Fruit fly (Drosophila melanogaster) whole organism, embryonic: ENCODE measurements around the gene Nlg4.

ENCODE experiments used
- Asciz ChIP-seq: fragments of 200-800 bp; sonication (Bioruptor generic); optimal IDR thresholded peaks from 2 replicates; lab custom pipeline; 2017; ENCODE audit warnings: missing biosample characterization, mild to moderate bottlenecking, missing genetic modification characterization, missing genetic modification reagents
- Atf3 ChIP-seq: fragments of 200-800 bp; sonication (Bioruptor generic); optimal IDR thresholded peaks from 3 replicates; lab custom pipeline; 2016; ENCODE audit warnings: missing biosample characterization, missing genetic modification characterization
- BEAF-32 ChIP-seq: fragments of 200-800 bp; sonication (Bioruptor generic); optimal IDR thresholded peaks from 3 replicates; lab custom pipeline; 2017; ENCODE audit warnings: missing biosample characterization, missing genetic modification characterization, mild to moderate bottlenecking, moderate library complexity, missing genetic modification reagents
- Blimp-1 ChIP-seq: fragments of 200-800 bp; sonication (Bioruptor generic); optimal IDR thresholded peaks from 3 replicates; lab custom pipeline; 2018; ENCODE audit warnings: missing biosample characterization, missing genetic modification characterization, mild to moderate bottlenecking, moderate library complexity, missing genetic modification reagents
- CG10979 ChIP-seq: fragments of 200-800 bp; sonication (Bioruptor generic); optimal IDR thresholded peaks from 2 replicates; lab custom pipeline; 2018; ENCODE audit warnings: missing biosample characterization, mild to moderate bottlenecking, missing genetic modification characterization, moderate library complexity
- CG11696 ChIP-seq: fragments of 200-800 bp; sonication (Bioruptor generic); IDR thresholded peaks from 2 replicates; pipeline ENCODE4 v1.3.6; 2022; ENCODE audit warnings: missing biosample characterization, missing genetic modification characterization
- CG1529 ChIP-seq: fragments of 200-800 bp; sonication (Bioruptor generic); optimal IDR thresholded peaks from 3 replicates; lab custom pipeline; 2018; ENCODE audit warnings: missing biosample characterization, missing genetic modification characterization
- CG18262 ChIP-seq: fragments of 200-800 bp; optimal IDR thresholded peaks from 3 replicates; lab custom pipeline; 2019; ENCODE audit warnings: missing biosample characterization, mild to moderate bottlenecking, missing genetic modification characterization, moderate library complexity
- CG1832 ChIP-seq: fragments of 200-800 bp; sonication (Bioruptor generic); optimal IDR thresholded peaks from 2 replicates; lab custom pipeline; 2017; ENCODE audit warnings: missing biosample characterization, mild to moderate bottlenecking, missing genetic modification characterization, inconsistent platforms
- CG2712 ChIP-seq: fragments of 200-800 bp; optimal IDR thresholded peaks from 3 replicates; lab custom pipeline; 2019; ENCODE audit warnings: missing biosample characterization, mild to moderate bottlenecking, missing genetic modification characterization, moderate library complexity
- CG31441 ChIP-seq: fragments of 200-800 bp; sonication (Bioruptor generic); IDR thresholded peaks from 2 replicates; pipeline ENCODE4 v1.3.6; 2022; ENCODE audit warnings: missing biosample characterization, missing genetic modification characterization
- CG3995 ChIP-seq: fragments of 200-800 bp; sonication (Bioruptor generic); optimal IDR thresholded peaks from 3 replicates; lab custom pipeline; 2016; ENCODE audit warnings: missing biosample characterization, missing genetic modification characterization
- CG7987 ChIP-seq: fragments of 200-800 bp; sonication (Bioruptor generic); optimal IDR thresholded peaks from 2 replicates; lab custom pipeline; 2018; ENCODE audit warnings: missing biosample characterization, mild to moderate bottlenecking, missing genetic modification characterization, moderate library complexity
- CTCF ChIP-seq: fragments of 200-800 bp; sonication (Bioruptor generic); optimal IDR thresholded peaks from 2 replicates; lab custom pipeline; 2017; ENCODE audit warnings: missing biosample characterization, mild to moderate bottlenecking, missing genetic modification characterization, moderate library complexity
- CkIIα-i1 ChIP-seq: fragments of 200-800 bp; sonication (Bioruptor generic); IDR thresholded peaks from 2 replicates; pipeline ENCODE4 v1.3.6; 2022; ENCODE audit warnings: missing biosample characterization, missing genetic modification characterization
- Dek ChIP-seq: fragments of 200-800 bp; sonication (Bioruptor generic); optimal IDR thresholded peaks from 3 replicates; lab custom pipeline; 2019; ENCODE audit warnings: missing biosample characterization, mild to moderate bottlenecking, missing genetic modification characterization, moderate library complexity
- Doc3 ChIP-seq: fragments of 200-800 bp; sonication (Bioruptor generic); IDR thresholded peaks from 3 replicates; pipeline ENCODE4 v1.3.6; 2022; ENCODE audit warnings: missing biosample characterization, missing genetic modification characterization; ENCODE audit not compliant: partially characterized antibody
- Drgx ChIP-seq: fragments of 200-800 bp; sonication (Bioruptor generic); IDR thresholded peaks from 2 replicates; pipeline ENCODE4 v1.3.6; 2022; ENCODE audit warnings: missing biosample characterization, missing genetic modification characterization
- E2f2 ChIP-seq: fragments of 200-800 bp; sonication (Bioruptor generic); IDR thresholded peaks from 2 replicates; pipeline ENCODE4 v1.3.6; 2022; ENCODE audit warnings: missing biosample characterization, missing genetic modification characterization
- Spps ChIP-seq: fragments of 200-800 bp; sonication (Bioruptor generic); optimal IDR thresholded peaks from 2 replicates; lab custom pipeline; 2018; ENCODE audit warnings: missing biosample characterization, mild to moderate bottlenecking, missing genetic modification characterization
- TFAM ChIP-seq: fragments of 200-800 bp; sonication (Bioruptor generic); optimal IDR thresholded peaks from 2 replicates; lab custom pipeline; 2017; ENCODE audit warnings: missing biosample characterization, missing genetic modification characterization, inconsistent platforms
- Trl ChIP-seq, 3 experiments: fragments of >200 bp in 2 of 3; fragments of 200-800 bp in 1 of 3; sonication (Bioruptor generic) in 1 of 3; optimal IDR thresholded peaks; 2 replicates in 1 of 3; 3 replicates in 2 of 3; lab custom pipeline; 2016 to 2017; ENCODE audit warnings: missing biosample characterization in 1 of 3, missing genetic modification characterization in 1 of 3
- Xrp1 ChIP-seq: fragments of 200-800 bp; sonication (Bioruptor generic); IDR thresholded peaks from 2 replicates; pipeline ENCODE4 v1.3.6; 2022; ENCODE audit warnings: missing biosample characterization, missing genetic modification characterization
- ara ChIP-seq: fragments of 200-800 bp; sonication (Bioruptor generic); IDR thresholded peaks from 2 replicates; pipeline ENCODE4 v1.3.6; 2022; ENCODE audit warnings: missing biosample characterization, missing genetic modification characterization
- ase ChIP-seq: fragments of 200-800 bp; sonication (Bioruptor generic); IDR thresholded peaks from 3 replicates; pipeline ENCODE4 v1.3.6; 2022; ENCODE audit warnings: missing biosample characterization, missing genetic modification characterization
- bcd ChIP-seq: fragments of 200-800 bp; sonication (Bioruptor generic); optimal IDR thresholded peaks from 2 replicates; lab custom pipeline; 2017; ENCODE audit warnings: missing biosample characterization, mild to moderate bottlenecking, missing genetic modification characterization
- bsh ChIP-seq, 2 experiments: fragments of 200-800 bp; sonication (Bioruptor generic); optimal IDR thresholded peaks; 2 replicates each; lab custom pipeline; 2017 to 2018; ENCODE audit warnings: mild to moderate bottlenecking in 2 of 2, missing biosample characterization in 2 of 2, missing genetic modification characterization in 2 of 2, moderate library complexity in 1 of 2
- cg ChIP-seq: fragments of 200-800 bp; sonication (Bioruptor generic); optimal IDR thresholded peaks from 3 replicates; lab custom pipeline; 2019; ENCODE audit warnings: missing biosample characterization, mild to moderate bottlenecking, missing genetic modification characterization, moderate library complexity
- corto ChIP-seq: fragments of 200-800 bp; sonication (Bioruptor generic); optimal IDR thresholded peaks from 2 replicates; lab custom pipeline; 2016; ENCODE audit warnings: missing biosample characterization, mild to moderate bottlenecking, missing genetic modification characterization, moderate library complexity
- crol ChIP-seq: fragments of 200-800 bp; sonication (Bioruptor generic); IDR thresholded peaks from 2 replicates; pipeline ENCODE4 v1.3.6; 2022; ENCODE audit warnings: missing biosample characterization, missing genetic modification characterization
- dati ChIP-seq: fragments of 200-800 bp; sonication (Bioruptor generic); IDR thresholded peaks from 2 replicates; pipeline ENCODE4 v1.3.6; 2022; ENCODE audit warnings: missing biosample characterization, missing genetic modification characterization
- dmrt11E ChIP-seq: fragments of 200-800 bp; sonication (Bioruptor generic); optimal IDR thresholded peaks from 3 replicates; lab custom pipeline; 2018; ENCODE audit warnings: missing biosample characterization, mild to moderate bottlenecking, missing genetic modification characterization, moderate library complexity
- gem ChIP-seq: fragments of 200-800 bp; sonication (Bioruptor generic); optimal IDR thresholded peaks from 2 replicates; lab custom pipeline; 2019; ENCODE audit warnings: missing biosample characterization, mild to moderate bottlenecking, missing genetic modification characterization, moderate library complexity
- jumu ChIP-seq: fragments of 200-800 bp; sonication (Bioruptor generic); optimal IDR thresholded peaks from 3 replicates; lab custom pipeline; 2016; ENCODE audit warnings: missing biosample characterization, missing genetic modification characterization
- lbe ChIP-seq: fragments of 200-800 bp; sonication (Bioruptor generic); optimal IDR thresholded peaks from 2 replicates; lab custom pipeline; 2016; ENCODE audit warnings: missing biosample characterization, mild to moderate bottlenecking, missing genetic modification characterization
- lola ChIP-seq, 3 experiments: fragments of >200 bp in 2 of 3; fragments of 200-800 bp in 1 of 3; sonication (Bioruptor generic) in 1 of 3; optimal IDR thresholded peaks; 2 replicates each; lab custom pipeline; 2017 to 2019; ENCODE audit warnings: missing biosample characterization in 3 of 3, missing genetic modification characterization in 3 of 3, mild to moderate bottlenecking in 1 of 3, moderate library complexity in 1 of 3
- mam ChIP-seq: fragments of 200-800 bp; sonication (Bioruptor generic); optimal IDR thresholded peaks from 3 replicates; lab custom pipeline; 2016; ENCODE audit warnings: missing biosample characterization, missing genetic modification characterization
- peb ChIP-seq: fragments of 200-800 bp; sonication (Bioruptor generic); IDR thresholded peaks from 2 replicates; pipeline ENCODE4 v1.3.6; 2022; ENCODE audit warnings: missing biosample characterization, missing genetic modification characterization
- sens ChIP-seq: fragments of 200-800 bp; sonication (Bioruptor generic); peaks from one replicate; lab custom pipeline; 2016; ENCODE audit warnings: missing biosample characterization, missing genetic modification characterization
- sim ChIP-seq: fragments of 200-800 bp; sonication (Bioruptor generic); IDR thresholded peaks from 2 replicates; pipeline ENCODE4 v1.3.6; 2022; ENCODE audit warnings: missing biosample characterization, missing genetic modification characterization
- tna ChIP-seq: fragments of 200-800 bp; sonication (Bioruptor generic); IDR thresholded peaks from 2 replicates; pipeline ENCODE4 v1.3.6; 2022; ENCODE audit warnings: missing biosample characterization, missing genetic modification characterization; ENCODE audit not compliant: partially characterized antibody
- z ChIP-seq: fragments of 200-800 bp; sonication (Bioruptor generic); IDR thresholded peaks from 3 replicates; pipeline ENCODE4 v1.3.6; 2022; ENCODE audit warnings: missing biosample characterization, missing genetic modification characterization

The Nlg4 gene

dm6 chr3R:20283531-20284139 lies 79.0 kb downstream of the Nlg4 start:
- no peak for TF ChIP-seq Spps (tag; lab: Kevin White, UChicago)
- TF ChIP-seq jumu = no peak
- TF ChIP-seq CG31441 (GFP tag; lab: Robert Waterston, UW) = 0 out of 2 replicates have a peak, but pooled peaks have one; percentile 9
- 0 out of 2 replicates have a peak, but pooled peaks have one; percentile 33 for TF ChIP-seq sim
- TF ChIP-seq lola (GFP tag; optimal IDR thresholded peaks at IDR 0.05; lab: Kevin White, UChicago) = peak in 1 of 3 experiments; percentile 1
- no peak for TF ChIP-seq mam
- TF ChIP-seq Blimp-1 = peak; percentile 45
- peak; percentile 32; the same call in 1 of the 2 replicates for TF ChIP-seq crol (GFP tag; lab: Robert Waterston, UW)
- peak; percentile 83 for TF ChIP-seq z (GFP tag; lab: Robert Waterston, UW)
- no peak for TF ChIP-seq bcd (GFP tag; lab: Kevin White, UChicago)
- peak; percentile 60 for TF ChIP-seq cg (GFP tag; lab: Kevin White, UChicago)
- 0 out of 2 replicates have a peak, but pooled peaks have one; percentile 15 for TF ChIP-seq CG11696
- peak in 1 of 2 experiments; percentile 3 for TF ChIP-seq Trl (optimal IDR thresholded peaks at IDR 0.05; lab: Kevin White, UChicago)
- TF ChIP-seq Trl (GFP tag; optimal IDR thresholded peaks at IDR 0.05; lab: Kevin White, UChicago) = no peak
- TF ChIP-seq bsh (GFP tag; optimal IDR thresholded peaks at IDR 0.05; lab: Kevin White, UChicago) = peak in 1 of 2 experiments; percentile 3

- no peak for TF ChIP-seq CG7987 (GFP tag; lab: Kevin White, UChicago)
- no peak for TF ChIP-seq Atf3 (GFP tag; lab: Kevin White, UChicago)
- TF ChIP-seq CG18262 (tag; lab: Kevin White, UChicago) = peak; percentile 12
- TF ChIP-seq CkIIα-i1 (GFP tag; lab: Robert Waterston, UW) = no peak
- no peak for TF ChIP-seq TFAM
- no peak for TF ChIP-seq BEAF-32 (GFP tag; lab: Kevin White, UChicago)
- no peak for TF ChIP-seq peb (GFP tag; lab: Robert Waterston, UW)
- no peak for TF ChIP-seq CG3995 (GFP tag; lab: Kevin White, UChicago)
- no peak for TF ChIP-seq ara (GFP tag; lab: Robert Waterston, UW)
- peak; percentile 2 for TF ChIP-seq gem (tag; lab: Kevin White, UChicago)
- TF ChIP-seq tna (GFP tag; lab: Robert Waterston, UW) = no peak
- TF ChIP-seq sens = peak; percentile 13
- no peak for TF ChIP-seq CG1529 (GFP tag; lab: Kevin White, UChicago)
- no peak for TF ChIP-seq CTCF (GFP tag; lab: Kevin White, UChicago)
- TF ChIP-seq CG10979 (tag; lab: Kevin White, UChicago) = peak; percentile 7
- TF ChIP-seq z (GFP tag; lab: Robert Waterston, UW) = peak; percentile 82
- TF ChIP-seq CG2712 (tag; lab: Kevin White, UChicago) = peak; percentile 17
- TF ChIP-seq corto = peak; percentile 6
- TF ChIP-seq Xrp1 (GFP tag; lab: Robert Waterston, UW) = 0 out of 2 replicates have a peak, but pooled peaks have one; percentile 27
- peak; percentile 43 for TF ChIP-seq CG1832 (GFP tag; lab: Kevin White, UChicago)
- no peak for TF ChIP-seq dati (GFP tag; lab: Robert Waterston, UW)
- peak; percentile 19 for TF ChIP-seq lbe (GFP tag; lab: Kevin White, UChicago)
- no peak for TF ChIP-seq E2f2 (GFP tag; lab: Robert Waterston, UW)
- TF ChIP-seq Doc3 = no peak
- TF ChIP-seq crol (GFP tag; lab: Robert Waterston, UW) = 0 out of 2 replicates have a peak, but pooled peaks have one; percentile 26
- no peak for TF ChIP-seq Dek (tag; lab: Kevin White, UChicago)
- TF ChIP-seq dmrt11E = peak; percentile 9
- no peak for TF ChIP-seq Asciz
- no peak for TF ChIP-seq ase (GFP tag; lab: Robert Waterston, UW)
- TF ChIP-seq Drgx = peak; percentile 76
Observed at dm6 chr3R:20284140-20284911, 79.7 kb downstream of the Nlg4 start.
